Fruit fly (Drosophila melanogaster): ENCODE measurements around the gene CG16704.

The CG16704 gene

DNA sequence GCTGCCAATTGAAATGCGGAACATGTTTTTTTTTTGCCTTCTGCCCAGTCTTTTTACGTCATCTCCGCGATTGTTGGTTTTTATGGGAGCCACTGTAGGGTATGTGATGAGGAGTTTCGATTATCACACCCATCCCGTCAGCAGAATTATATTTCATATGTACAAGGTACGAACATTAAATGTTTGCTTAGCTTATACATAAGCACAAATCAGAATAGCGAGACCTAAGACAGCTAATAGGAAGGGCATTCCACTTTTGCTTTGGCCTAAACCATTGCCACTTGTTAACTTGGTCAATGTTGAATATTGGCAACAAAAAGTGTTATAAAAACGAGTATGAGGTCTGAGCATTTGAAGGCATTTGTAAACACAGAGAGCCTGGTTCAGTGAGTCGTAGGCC lies 10.9 kb upstream of the CG16704 start, which contains the start of gene CG2816 (continued):
- peak; percentile 84 for TF ChIP-seq her (GFP tag; optimal IDR thresholded peaks at IDR 0.05)
- no peak for TF ChIP-seq Deaf1 (tag; optimal IDR thresholded peaks at IDR 0.05)
- no peak for TF ChIP-seq sima (GFP tag; optimal IDR thresholded peaks at IDR 0.05)
- 0 out of 2 replicates have a peak, but pooled peaks have one; percentile 35 for TF ChIP-seq CG6689 (GFP tag; IDR thresholded peaks at IDR 0.05)
- peak; percentile 60 to 68 for TF ChIP-seq Hr51 (GFP tag; optimal IDR thresholded peaks at IDR 0.05)
- no peak for TF ChIP-seq HLHmδ (GFP tag; optimal IDR thresholded peaks at IDR 0.05)
- no peak for TF ChIP-seq oc (tag; optimal IDR thresholded peaks at IDR 0.05)
- TF ChIP-seq CG7786 (GFP tag; optimal IDR thresholded peaks at IDR 0.05), result peak; percentile 89
- peak; percentile 66 for TF ChIP-seq CG12659 (GFP tag; optimal IDR thresholded peaks at IDR 0.05)
- no peak for TF ChIP-seq nerfin-1 (tag; optimal IDR thresholded peaks at IDR 0.05)
- no peak for TF ChIP-seq zf30C (GFP tag; optimal IDR thresholded peaks at IDR 0.05)
- peak; percentile 78 for TF ChIP-seq NfI (GFP tag; optimal IDR thresholded peaks at IDR 0.05)
- TF ChIP-seq CG14050 (GFP tag; IDR thresholded peaks at IDR 0.05), result peak; percentile 24; the same call in 1 of the 3 replicates
- no peak for TF ChIP-seq CG7928 (GFP tag; optimal IDR thresholded peaks at IDR 0.05)
- TF ChIP-seq CG18011 (GFP tag; optimal IDR thresholded peaks at IDR 0.05), result peak; percentile 44
- peak; percentile 65 for TF ChIP-seq Abd-B (GFP tag; optimal IDR thresholded peaks at IDR 0.05)
- peak; percentile 78 for TF ChIP-seq sens (GFP tag)
- no peak for TF ChIP-seq hb (GFP tag; IDR thresholded peaks at IDR 0.05; ENCODE audit: partially characterized antibody)
- TF ChIP-seq CG10543 (GFP tag; optimal IDR thresholded peaks at IDR 0.05), result peak; percentile 69
- TF ChIP-seq Dll (GFP tag; IDR thresholded peaks at IDR 0.05; ENCODE audit: partially characterized antibody), result no peak
- TF ChIP-seq shn (GFP tag; optimal IDR thresholded peaks at IDR 0.05), result peak; percentile 67
- TF ChIP-seq CG12391 (tag; optimal IDR thresholded peaks at IDR 0.05), result no peak
- TF ChIP-seq CG3726 (GFP tag; IDR thresholded peaks at IDR 0.05), result peak; percentile 64; the same call in 1 of the 3 replicates
- peak; percentile 42 for TF ChIP-seq CG12942 (GFP tag; optimal IDR thresholded peaks at IDR 0.05)
- no peak for TF ChIP-seq yki (optimal IDR thresholded peaks at IDR 0.05)
- no peak for TF ChIP-seq Xrp1 (GFP tag; IDR thresholded peaks at IDR 0.05)
- TF ChIP-seq Rfx (GFP tag; IDR thresholded peaks at IDR 0.05), result peak; percentile 98
- TF ChIP-seq CG6254 (GFP tag; optimal IDR thresholded peaks at IDR 0.05), result no peak
- TF ChIP-seq CG2712 (tag; optimal IDR thresholded peaks at IDR 0.05), result no peak
- TF ChIP-seq CG31224 (GFP tag; IDR thresholded peaks at IDR 0.05), result no peak
- peak; percentile 40 for TF ChIP-seq az2 (GFP tag; optimal IDR thresholded peaks at IDR 0.05)
- peak; percentile 63 for TF ChIP-seq Fer3 (tag; optimal IDR thresholded peaks at IDR 0.05)
- TF ChIP-seq ac (GFP tag; optimal IDR thresholded peaks at IDR 0.05), result no peak
- TF ChIP-seq Sin3A (optimal IDR thresholded peaks at IDR 0.05), result no peak
- peak; percentile 72 for TF ChIP-seq Myb (GFP tag; optimal IDR thresholded peaks at IDR 0.05)
- no peak for TF ChIP-seq CG3838 (GFP tag; optimal IDR thresholded peaks at IDR 0.05)
- no peak for TF ChIP-seq hth (optimal IDR thresholded peaks at IDR 0.05)
- peak; percentile 70 for TF ChIP-seq Camta (GFP tag; optimal IDR thresholded peaks at IDR 0.05)
- no peak for TF ChIP-seq CG1529 (GFP tag; optimal IDR thresholded peaks at IDR 0.05)
- TF ChIP-seq CG17359 (tag; optimal IDR thresholded peaks at IDR 0.05), result peak; percentile 18
- no peak for TF ChIP-seq run (tag; optimal IDR thresholded peaks at IDR 0.05)
- no peak for TF ChIP-seq danr (GFP tag; IDR thresholded peaks at IDR 0.05)
- no peak for TF ChIP-seq hkb (optimal IDR thresholded peaks at IDR 0.05)
- 0 out of 2 replicates have a peak, but pooled peaks have one; percentile 35 for TF ChIP-seq hkb (GFP tag; IDR thresholded peaks at IDR 0.05)
- TF ChIP-seq CG17385 (GFP tag; optimal IDR thresholded peaks at IDR 0.05), result peak; percentile 45
- TF ChIP-seq disco-r (GFP tag; optimal IDR thresholded peaks at IDR 0.05), result no peak
- peak; percentile 16 for TF ChIP-seq repo (GFP tag; optimal IDR thresholded peaks at IDR 0.05)
- 0 out of 2 replicates have a peak, but pooled peaks have one; percentile 13 for TF ChIP-seq CG10321 (GFP tag; IDR thresholded peaks at IDR 0.05)
- peak; percentile 14 for TF ChIP-seq slou (GFP tag; optimal IDR thresholded peaks at IDR 0.05)
- TF ChIP-seq wek (GFP tag; optimal IDR thresholded peaks at IDR 0.05), result no peak
- TF ChIP-seq CG7839 (tag; optimal IDR thresholded peaks at IDR 0.05), result peak; percentile 71
- 0 out of 2 replicates have a peak, but pooled peaks have one; percentile 23 for TF ChIP-seq CG11085 (GFP tag; IDR thresholded peaks at IDR 0.05)

Measured in whole organism, embryonic.